Worm (Caenorhabditis elegans) whole organism, L4 larva: Measurements from ENCODE around the gene ser-6.

Experiments
- F10B5.3 ChIP-seq: sonication (generic microtip); optimal IDR thresholded peaks from 2 replicates; lab custom pipeline; 2016; ENCODE audit warnings: mild to moderate bottlenecking, missing genetic modification characterization, missing compliant biosample characterization
- aly-2 ChIP-seq: sonication (generic microtip); optimal IDR thresholded peaks from 2 replicates; lab custom pipeline; 2018; ENCODE audit warnings: missing biosample characterization, missing genetic modification characterization
- fkh-10 ChIP-seq: fragments of 150-350 bp; optimal IDR thresholded peaks from 2 replicates; lab custom pipeline; 2014; ENCODE audit warnings: missing biosample characterization, missing genetic modification reagents, missing genetic modification characterization
- hmg-1.1 ChIP-seq: fragments of 200-800 bp; sonication (Bioruptor generic); IDR thresholded peaks from 2 replicates; pipeline ENCODE4 v1.3.6; 2022; ENCODE audit warnings: missing genetic modification reagents, missing genetic modification characterization, missing compliant biosample characterization
- lin-29 ChIP-seq: fragments of 200-800 bp; sonication (Bioruptor generic); IDR thresholded peaks from 2 replicates; pipeline ENCODE4 v1.3.6; 2022; ENCODE audit warnings: missing genetic modification reagents, missing genetic modification characterization, missing compliant biosample characterization
- nhr-10 ChIP-seq: fragments of 150-350 bp; optimal IDR thresholded peaks from 2 replicates; lab custom pipeline; 2014; ENCODE audit warnings: missing biosample characterization, missing genetic modification characterization
- nhr-11 ChIP-seq: fragments of 150-350 bp; optimal IDR thresholded peaks from 2 replicates; lab custom pipeline; 2014; ENCODE audit warnings: missing biosample characterization, missing genetic modification characterization
- sdz-12 ChIP-seq: fragments of 200-800 bp; sonication (Bioruptor generic); optimal IDR thresholded peaks from 2 replicates; lab custom pipeline; 2018; ENCODE audit warnings: mild to moderate bottlenecking, missing genetic modification characterization, missing compliant biosample characterization
- ztf-11 ChIP-seq: fragments of 150-350 bp; optimal IDR thresholded peaks from 2 replicates; lab custom pipeline; 2014; ENCODE audit warnings: missing biosample characterization, missing genetic modification characterization

DNA sequence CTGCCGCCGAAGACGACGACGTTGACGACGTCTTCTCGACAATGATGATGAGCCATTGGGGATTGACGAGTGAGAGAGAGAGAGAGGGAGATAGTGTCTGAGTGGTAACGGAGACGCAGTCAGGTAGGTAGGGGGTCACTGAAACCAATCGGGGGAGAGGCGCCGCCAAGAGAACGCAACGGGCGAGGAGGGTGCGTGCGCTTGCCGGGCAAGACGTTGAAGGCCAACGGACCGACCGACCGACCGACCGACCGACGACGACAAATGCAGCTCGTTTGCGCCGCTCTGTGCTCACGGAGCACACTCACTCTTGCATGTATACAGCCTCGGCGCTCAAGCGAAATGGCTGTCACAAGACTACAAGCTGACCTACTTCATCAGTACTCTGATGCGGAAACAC, 30.6 kb downstream of the ser-6 start:
- TF ChIP-seq fkh-10 (GFP tag; lab: Kevin White, UChicago) (no peak), sdz-12 (GFP tag; lab: Kevin White, UChicago) (no peak), nhr-10 (no peak), F10B5.3 (no peak), lin-29 (GFP tag; lab: Robert Waterston, UW) (no peak), nhr-11 (tag; lab: Kevin White, UChicago) (no peak), ztf-11 (tag; lab: Kevin White, UChicago) (no peak), aly-2 (tag; lab: Kevin White, UChicago) (no peak), hmg-1.1 (GFP tag; lab: Robert Waterston, UW) (peak; percentile 56)
